Worm (Caenorhabditis elegans): ENCODE data around the gene F56F11.1.

ce11 chrIII:2881117-2881516 is 10.4 kb upstream of the F56F11.1 start:
- no peak for TF ChIP-seq R02D3.7 (tag; optimal IDR thresholded peaks at IDR 0.05)
- no peak for TF ChIP-seq unc-62 (GFP tag; optimal IDR thresholded peaks at IDR 0.05)
- no peak for TF ChIP-seq ztf-11 (tag; optimal IDR thresholded peaks at IDR 0.05)
- TF ChIP-seq aly-2 (tag; optimal IDR thresholded peaks at IDR 0.05): no peak
- no peak for TF ChIP-seq nhr-129 (tag; optimal IDR thresholded peaks at IDR 0.05)
- TF ChIP-seq unc-55 (GFP tag; optimal IDR thresholded peaks at IDR 0.05): no peak
